Fruit fly (Drosophila melanogaster) whole organism: ENCODE data around the gene CG6244.

ENCODE experiments used
- CG8478 ChIP-seq: fragments of >200 bp; optimal IDR thresholded peaks from 2 replicates; lab custom pipeline; 2018; ENCODE audit warnings: inconsistent platforms
- Dll ChIP-seq: fragments of >200 bp; optimal IDR thresholded peaks from 2 replicates; lab custom pipeline; 2017
- EcR ChIP-seq, 2 experiments: fragments of >200 bp; optimal IDR thresholded peaks; 2 replicates each; lab custom pipeline; 2017; ENCODE audit warnings: missing biosample characterization in 2 of 2, missing genetic modification characterization in 2 of 2, missing genetic modification reagents in 2 of 2
- pan ChIP-seq: fragments of >200 bp; optimal IDR thresholded peaks from 2 replicates; lab custom pipeline; 2017
- psq ChIP-seq: fragments of >200 bp; optimal IDR thresholded peaks from 2 replicates; lab custom pipeline; 2017
- usp ChIP-seq: fragments of >200 bp; optimal IDR thresholded peaks from 2 replicates; lab custom pipeline; 2017; ENCODE audit warnings: missing biosample characterization, missing genetic modification characterization, mixed read lengths

The CG6244 gene

dm6 chr3L:15816714-15817113 is 8.6 kb downstream of the CG6244 start, which contains the start of gene CkIIalpha-i1:
CkIIalpha-i1 (plus strand) TSS chr3L:15816979.
- no peak for TF ChIP-seq CG8478 (lab: Kevin White, UChicago)
- TF ChIP-seq usp (GFP tag; lab: Kevin White, UChicago), result no peak
- no peak for TF ChIP-seq EcR (GFP tag; optimal IDR thresholded peaks at IDR 0.05; lab: Kevin White, UChicago)
- TF ChIP-seq psq (lab: Kevin White, UChicago), result no peak
- TF ChIP-seq Dll (lab: Kevin White, UChicago), result no peak
- no peak for TF ChIP-seq pan (lab: Kevin White, UChicago)

dm6 chr3L:15823780-15824423 is 15.8 kb downstream of the CG6244 start:
- no peak for TF ChIP-seq EcR (GFP tag; optimal IDR thresholded peaks at IDR 0.05; lab: Kevin White, UChicago)
- no peak for TF ChIP-seq CG8478 (lab: Kevin White, UChicago)
- no peak for TF ChIP-seq usp (GFP tag; lab: Kevin White, UChicago)
- TF ChIP-seq Dll (lab: Kevin White, UChicago), result no peak
- no peak for TF ChIP-seq psq (lab: Kevin White, UChicago)

dm6 chr3L:15824537-15824936 is 16.4 kb downstream of the CG6244 start:
- TF ChIP-seq Dll (lab: Kevin White, UChicago) (no peak), EcR (GFP tag; optimal IDR thresholded peaks at IDR 0.05; lab: Kevin White, UChicago) (peak; percentile 49 to 97)

- TF ChIP-seq usp (GFP tag; lab: Kevin White, UChicago) (no peak), Dll (lab: Kevin White, UChicago) (no peak), CG8478 (lab: Kevin White, UChicago) (peak; percentile 76), EcR (GFP tag; optimal IDR thresholded peaks at IDR 0.05; lab: Kevin White, UChicago) (peak in 1 of 2 experiments; percentile 5)
Measured at dm6 chr3L:15825493-15826209, 17.5 kb downstream of the CG6244 start.

- no peak for TF ChIP-seq Dll (lab: Kevin White, UChicago)
- no peak for TF ChIP-seq psq (lab: Kevin White, UChicago)
- TF ChIP-seq CG8478 (lab: Kevin White, UChicago), result no peak
Measured at dm6 chr3L:15826347-15826984, 18.3 kb downstream of the CG6244 start, which contains the start of the genes DCP2 and dbo. DCP2 (minus strand) TSS chr3L:15826423. dbo (plus strand) TSS chr3L:15826888.

- no peak for TF ChIP-seq Dll (lab: Kevin White, UChicago)
- no peak for TF ChIP-seq CG8478 (lab: Kevin White, UChicago)
- no peak for TF ChIP-seq pan (lab: Kevin White, UChicago)
- TF ChIP-seq psq (lab: Kevin White, UChicago), result no peak
- no peak for TF ChIP-seq usp (GFP tag; lab: Kevin White, UChicago)
- no peak for TF ChIP-seq EcR (GFP tag; optimal IDR thresholded peaks at IDR 0.05; lab: Kevin White, UChicago)
Measured at dm6 chr3L:15826985-15827635, 19.0 kb downstream of the CG6244 start.

dm6 chr3L:15832146-15832545 is 24.0 kb downstream of the CG6244 start, which contains the start of gene CG12713:
CG12713 (plus strand) TSS chr3L:15832464.
- TF ChIP-seq Dll (lab: Kevin White, UChicago), result no peak
- TF ChIP-seq EcR (GFP tag; optimal IDR thresholded peaks at IDR 0.05; lab: Kevin White, UChicago), result no peak
- TF ChIP-seq psq (lab: Kevin White, UChicago), result no peak
- no peak for TF ChIP-seq CG8478 (lab: Kevin White, UChicago)
- TF ChIP-seq usp (GFP tag; lab: Kevin White, UChicago), result no peak
- TF ChIP-seq pan (lab: Kevin White, UChicago), result no peak

- TF ChIP-seq usp (GFP tag; lab: Kevin White, UChicago) (no peak), CG8478 (lab: Kevin White, UChicago) (no peak), psq (lab: Kevin White, UChicago) (no peak), EcR (GFP tag; optimal IDR thresholded peaks at IDR 0.05; lab: Kevin White, UChicago) (no peak), pan (lab: Kevin White, UChicago) (no peak)
Measured at dm6 chr3L:15834877-15835555, 26.9 kb downstream of the CG6244 start, which contains the start of gene CG18081. CG18081 (minus strand) TSS chr3L:15835388.

dm6 chr3L:15837209-15837608 is 29.1 kb downstream of the CG6244 start, which contains the start of gene CG15715:
CG15715 (minus strand) TSS chr3L:15837482.
- no peak for TF ChIP-seq psq (lab: Kevin White, UChicago)
- TF ChIP-seq usp (GFP tag; lab: Kevin White, UChicago), result no peak
- TF ChIP-seq CG8478 (lab: Kevin White, UChicago), result no peak
- no peak for TF ChIP-seq pan (lab: Kevin White, UChicago)
- no peak for TF ChIP-seq Dll (lab: Kevin White, UChicago)
- no peak for TF ChIP-seq EcR (GFP tag; optimal IDR thresholded peaks at IDR 0.05; lab: Kevin White, UChicago)

- TF ChIP-seq Dll (lab: Kevin White, UChicago), result no peak
- TF ChIP-seq pan (lab: Kevin White, UChicago), result no peak
- TF ChIP-seq EcR (GFP tag; optimal IDR thresholded peaks at IDR 0.05; lab: Kevin White, UChicago), result no peak
- no peak for TF ChIP-seq CG8478 (lab: Kevin White, UChicago)
- TF ChIP-seq usp (GFP tag; lab: Kevin White, UChicago), result no peak
- TF ChIP-seq psq (lab: Kevin White, UChicago), result no peak
Measured at dm6 chr3L:15843962-15844361, 35.8 kb downstream of the CG6244 start, which contains the start of gene meru. meru (minus strand) TSS chr3L:15844062.
